Fruit fly (Drosophila melanogaster) whole organism, embryonic: Measurements from ENCODE around the gene Drsl5.

Experiments used
- Atf6 ChIP-seq: fragments of 200-800 bp; sonication (Bioruptor generic); IDR thresholded peaks from 2 replicates; pipeline ENCODE4 v1.3.6; 2022; ENCODE audit warnings: missing biosample characterization, missing genetic modification characterization
- Bgb ChIP-seq: fragments of 200-800 bp; sonication (Bioruptor generic); IDR thresholded peaks from 2 replicates; pipeline ENCODE4 v1.3.6; 2022; ENCODE audit warnings: missing biosample characterization, missing genetic modification characterization; ENCODE audit not compliant: partially characterized antibody
- CG11398 ChIP-seq: fragments of 200-800 bp; sonication (Bioruptor generic); optimal IDR thresholded peaks from 2 replicates; lab custom pipeline; 2016; ENCODE audit warnings: missing biosample characterization, missing genetic modification characterization
- CG17802 ChIP-seq: fragments of 200-800 bp; sonication (Bioruptor generic); optimal IDR thresholded peaks from 2 replicates; lab custom pipeline; 2018; ENCODE audit warnings: missing biosample characterization, mild to moderate bottlenecking, missing genetic modification characterization, moderate library complexity
- CG18262 ChIP-seq: fragments of 200-800 bp; optimal IDR thresholded peaks from 3 replicates; lab custom pipeline; 2019; ENCODE audit warnings: missing biosample characterization, mild to moderate bottlenecking, missing genetic modification characterization, moderate library complexity
- CG42726 ChIP-seq: fragments of 200-800 bp; sonication (Bioruptor generic); IDR thresholded peaks from 2 replicates; pipeline ENCODE4 v1.3.6; 2022; ENCODE audit warnings: missing biosample characterization, missing genetic modification characterization; ENCODE audit not compliant: partially characterized antibody
- CG4282 ChIP-seq: fragments of 200-800 bp; sonication (Bioruptor generic); optimal IDR thresholded peaks from 2 replicates; lab custom pipeline; 2016; ENCODE audit warnings: missing biosample characterization, missing genetic modification characterization
- CG9797 ChIP-seq: fragments of 200-800 bp; sonication (Bioruptor generic); optimal IDR thresholded peaks from 3 replicates; lab custom pipeline; 2018; ENCODE audit warnings: missing biosample characterization, mild to moderate bottlenecking, missing genetic modification characterization
- Dek ChIP-seq: fragments of 200-800 bp; sonication (Bioruptor generic); optimal IDR thresholded peaks from 3 replicates; lab custom pipeline; 2019; ENCODE audit warnings: missing biosample characterization, mild to moderate bottlenecking, missing genetic modification characterization, moderate library complexity
- Dp ChIP-seq: fragments of 200-800 bp; sonication (Bioruptor generic); optimal IDR thresholded peaks from 2 replicates; lab custom pipeline; 2018; ENCODE audit warnings: missing biosample characterization, mild to moderate bottlenecking, missing genetic modification characterization, moderate library complexity
- Ets65A ChIP-seq: fragments of 200-800 bp; sonication (Bioruptor generic); peaks from one replicate; lab custom pipeline; 2016; ENCODE audit warnings: missing biosample characterization, missing genetic modification characterization
- Gsc ChIP-seq: fragments of 200-800 bp; sonication (Bioruptor generic); IDR thresholded peaks from 2 replicates; pipeline ENCODE4 v1.3.6; 2022; ENCODE audit warnings: missing biosample characterization, missing genetic modification characterization
- Med ChIP-seq: fragments of 200-800 bp; sonication (Bioruptor generic); peaks from one replicate; lab custom pipeline; 2016; ENCODE audit warnings: missing biosample characterization, missing genetic modification characterization, mild to moderate bottlenecking, inconsistent platforms, moderate library complexity
- Pdp1 ChIP-seq, 2 experiments: fragments of 200-800 bp; sonication (Bioruptor generic); optimal IDR thresholded peaks; 3 replicates each; lab custom pipeline; 2016; ENCODE audit warnings: missing biosample characterization in 2 of 2, missing genetic modification characterization in 2 of 2, mild to moderate bottlenecking in 1 of 2, moderate library complexity in 1 of 2
- Rfx ChIP-seq: fragments of 200-800 bp; sonication (Bioruptor generic); IDR thresholded peaks from 2 replicates; pipeline ENCODE4 v1.3.6; 2022; ENCODE audit warnings: missing biosample characterization, missing genetic modification characterization
- Usf ChIP-seq: fragments of 200-800 bp; sonication (Bioruptor generic); optimal IDR thresholded peaks from 2 replicates; lab custom pipeline; 2017; ENCODE audit warnings: missing genotype, missing biosample characterization, missing genetic modification characterization
- abd-A ChIP-seq: fragments of 200-800 bp; sonication (Bioruptor generic); optimal IDR thresholded peaks from 3 replicates; lab custom pipeline; 2019; ENCODE audit warnings: missing biosample characterization, mild to moderate bottlenecking, missing genetic modification characterization, moderate library complexity
- amos ChIP-seq: fragments of 200-800 bp; sonication (Bioruptor generic); IDR thresholded peaks from 2 replicates; pipeline ENCODE4 v1.3.6; 2022; ENCODE audit warnings: missing biosample characterization, missing genetic modification characterization; ENCODE audit not compliant: partially characterized antibody
- cad ChIP-seq: fragments of >200 bp; optimal IDR thresholded peaks from 2 replicates; lab custom pipeline; 2017; ENCODE audit warnings: missing biosample characterization, missing genetic modification characterization
- cg ChIP-seq: fragments of 200-800 bp; sonication (Bioruptor generic); optimal IDR thresholded peaks from 3 replicates; lab custom pipeline; 2019; ENCODE audit warnings: missing biosample characterization, mild to moderate bottlenecking, missing genetic modification characterization, moderate library complexity
- chinmo ChIP-seq: fragments of 200-800 bp; sonication (Bioruptor generic); IDR thresholded peaks from 4 replicates; pipeline ENCODE4 v1.3.6; 2022; ENCODE audit warnings: missing biosample characterization, missing genetic modification characterization; ENCODE audit not compliant: partially characterized antibody
- chm ChIP-seq: fragments of 200-800 bp; sonication (Bioruptor generic); IDR thresholded peaks from 2 replicates; pipeline ENCODE4 v1.3.6; 2022; ENCODE audit warnings: missing biosample characterization, missing genetic modification characterization
- crol ChIP-seq: fragments of 200-800 bp; sonication (Bioruptor generic); IDR thresholded peaks from 2 replicates; pipeline ENCODE4 v1.3.6; 2022; ENCODE audit warnings: missing biosample characterization, missing genetic modification characterization
- cwo ChIP-seq: fragments of 200-800 bp; sonication (Bioruptor generic); optimal IDR thresholded peaks from 3 replicates; lab custom pipeline; 2017; ENCODE audit warnings: missing biosample characterization, missing genetic modification characterization, mild to moderate bottlenecking, moderate library complexity, missing genetic modification reagents
- fd3F ChIP-seq: fragments of 200-800 bp; sonication (Bioruptor generic); optimal IDR thresholded peaks from 2 replicates; lab custom pipeline; 2018; ENCODE audit warnings: missing biosample characterization, mild to moderate bottlenecking, missing genetic modification characterization, moderate library complexity
- gcm ChIP-seq: fragments of 200-800 bp; sonication (Bioruptor generic); optimal IDR thresholded peaks from 2 replicates; lab custom pipeline; 2019; ENCODE audit warnings: missing biosample characterization, mild to moderate bottlenecking, missing genetic modification characterization, moderate library complexity
- grau ChIP-seq: fragments of 200-800 bp; optimal IDR thresholded peaks from 3 replicates; lab custom pipeline; 2019; ENCODE audit warnings: missing biosample characterization, mild to moderate bottlenecking, missing genetic modification characterization, moderate library complexity
- inv ChIP-seq: fragments of 200-800 bp; sonication (Bioruptor generic); IDR thresholded peaks from 2 replicates; pipeline ENCODE4 v1.3.6; 2022; ENCODE audit warnings: missing biosample characterization, missing genetic modification characterization; ENCODE audit not compliant: partially characterized antibody
- kni ChIP-seq: fragments of 200-800 bp; sonication (Bioruptor generic); optimal IDR thresholded peaks from 3 replicates; lab custom pipeline; 2017; ENCODE audit warnings: mild to moderate bottlenecking, missing biosample characterization, missing genetic modification reagents, missing genetic modification characterization
- lmd ChIP-seq: fragments of 200-800 bp; sonication (Bioruptor generic); IDR thresholded peaks from 2 replicates; pipeline ENCODE4 v1.3.6; 2022; ENCODE audit warnings: missing biosample characterization, missing genetic modification characterization
- nau ChIP-seq: fragments of 200-800 bp; sonication (Bioruptor generic); optimal IDR thresholded peaks from 3 replicates; lab custom pipeline; 2017; ENCODE audit warnings: missing biosample characterization, mild to moderate bottlenecking, missing genetic modification characterization, missing genetic modification reagents
- oc ChIP-seq: fragments of 200-800 bp; sonication (Bioruptor generic); optimal IDR thresholded peaks from 2 replicates; lab custom pipeline; 2018; ENCODE audit warnings: missing biosample characterization, mild to moderate bottlenecking, missing genetic modification characterization, moderate library complexity
- psq ChIP-seq: fragments of 200-800 bp; sonication (Bioruptor generic); optimal IDR thresholded peaks from 2 replicates; lab custom pipeline; 2017; ENCODE audit warnings: missing biosample characterization, missing genetic modification characterization
- ranshi ChIP-seq: fragments of 200-800 bp; sonication (Bioruptor generic); IDR thresholded peaks from 2 replicates; pipeline ENCODE4 v1.3.6; 2022; ENCODE audit warnings: missing biosample characterization, missing genetic modification characterization
- sc ChIP-seq, 3 experiments: fragments of >200 bp in 2 of 3; fragments of 200-800 bp in 1 of 3; sonication (Bioruptor generic) in 1 of 3; optimal IDR thresholded peaks; 2 replicates in 2 of 3; 3 replicates in 1 of 3; lab custom pipeline; 2017; ENCODE audit warnings: mild to moderate bottlenecking in 1 of 3, missing biosample characterization in 1 of 3, missing genetic modification characterization in 1 of 3, missing genetic modification reagents in 1 of 3
- sna ChIP-seq: fragments of 200-800 bp; sonication (Bioruptor generic); IDR thresholded peaks from 2 replicates; pipeline ENCODE4 v1.3.6; 2022; ENCODE audit warnings: missing biosample characterization, missing genetic modification characterization; ENCODE audit not compliant: partially characterized antibody
- sob ChIP-seq: fragments of 200-800 bp; sonication (Bioruptor generic); IDR thresholded peaks from 2 replicates; pipeline ENCODE4 v1.3.6; 2022; ENCODE audit warnings: missing biosample characterization, missing genetic modification characterization
- tna ChIP-seq: fragments of 200-800 bp; sonication (Bioruptor generic); IDR thresholded peaks from 2 replicates; pipeline ENCODE4 v1.3.6; 2022; ENCODE audit warnings: missing biosample characterization, missing genetic modification characterization; ENCODE audit not compliant: partially characterized antibody
- vnd ChIP-seq: fragments of 200-800 bp; sonication (Bioruptor generic); IDR thresholded peaks from 3 replicates; pipeline ENCODE4 v1.3.6; 2022; ENCODE audit warnings: missing biosample characterization, missing genetic modification characterization; ENCODE audit not compliant: partially characterized antibody
- vvl ChIP-seq: fragments of 200-800 bp; sonication (Bioruptor generic); IDR thresholded peaks from 2 replicates; pipeline ENCODE4 v1.3.6; 2022; ENCODE audit warnings: missing biosample characterization, missing genetic modification characterization
- wdn ChIP-seq: fragments of 200-800 bp; sonication (Bioruptor generic); IDR thresholded peaks from 2 replicates; pipeline ENCODE4 v1.3.6; 2022; ENCODE audit warnings: missing biosample characterization, missing genetic modification characterization

Gene Drsl5

dm6 chr3L:3336368-3337164 lies 20.0 kb downstream of the Drsl5 start, which contains the start of the genes Drsl6 and kst (continued):
- TF ChIP-seq fd3F (GFP tag; lab: Kevin White, UChicago) (no peak), Gsc (GFP tag; lab: Robert Waterston, UW) (no peak), sna (no peak), Bgb (GFP tag; lab: Robert Waterston, UW) (peak; percentile 72), CG11398 (GFP tag; lab: Kevin White, UChicago) (peak; percentile 41), wdn (GFP tag; lab: Robert Waterston, UW) (no peak), Dp (GFP tag; lab: Kevin White, UChicago) (peak; percentile 87), Usf (GFP tag; lab: Kevin White, UChicago) (no peak), sc (optimal IDR thresholded peaks at IDR 0.05; lab: Kevin White, UChicago) (no peak), sc (GFP tag; optimal IDR thresholded peaks at IDR 0.05; lab: Kevin White, UChicago) (no peak)

dm6 chr3L:3337345-3337928 lies 20.9 kb downstream of the Drsl5 start:
- TF ChIP-seq Rfx (GFP tag; lab: Robert Waterston, UW) (no peak), CG4282 (GFP tag; lab: Kevin White, UChicago) (no peak), Med (GFP tag; lab: Kevin White, UChicago) (peak; percentile 9), chm (GFP tag; lab: Robert Waterston, UW) (0 out of 2 replicates have a peak, but pooled peaks have one; percentile 50), abd-A (tag; lab: Kevin White, UChicago) (no peak), cad (GFP tag; lab: Kevin White, UChicago) (peak; percentile 4), psq (GFP tag; lab: Kevin White, UChicago) (peak; percentile 88), Ets65A (GFP tag; lab: Kevin White, UChicago) (peak; percentile 69), vnd (GFP tag; lab: Robert Waterston, UW) (no peak), cg (peak; percentile 54)

dm6 chr3L:3338028-3338855 lies 21.7 kb downstream of the Drsl5 start:
- TF ChIP-seq CG42726 (GFP tag; lab: Robert Waterston, UW): 0 out of 2 replicates have a peak, but pooled peaks have one; percentile 19
- no peak for TF ChIP-seq nau
- TF ChIP-seq ranshi (GFP tag; lab: Robert Waterston, UW): no peak
- TF ChIP-seq grau (tag; lab: Kevin White, UChicago): peak; percentile 34
- TF ChIP-seq cwo: no peak
- no peak for TF ChIP-seq Pdp1 (GFP tag; optimal IDR thresholded peaks at IDR 0.05; lab: Kevin White, UChicago)
- TF ChIP-seq CG9797 (GFP tag; lab: Kevin White, UChicago): no peak
- no peak for TF ChIP-seq sob (GFP tag; lab: Robert Waterston, UW)
- no peak for TF ChIP-seq Usf (GFP tag; lab: Kevin White, UChicago)
- peak; percentile 15; the same call in 1 of the 2 replicates for TF ChIP-seq tna (GFP tag; lab: Robert Waterston, UW)
- no peak for TF ChIP-seq amos
- peak; percentile 54 for TF ChIP-seq cad (GFP tag; lab: Kevin White, UChicago)
- peak; percentile 66 for TF ChIP-seq Med (GFP tag; lab: Kevin White, UChicago)
- TF ChIP-seq kni (GFP tag; lab: Kevin White, UChicago): peak; percentile 29
- no peak for TF ChIP-seq Dek (tag; lab: Kevin White, UChicago)
- TF ChIP-seq Ets65A (GFP tag; lab: Kevin White, UChicago): peak; percentile 67
- no peak for TF ChIP-seq inv (GFP tag; lab: Robert Waterston, UW)
- TF ChIP-seq chinmo (GFP tag; lab: Robert Waterston, UW): peak; percentile 77; the same call in 2 of the 4 replicates
- no peak for TF ChIP-seq CG18262 (tag; lab: Kevin White, UChicago)
- 0 out of 2 replicates have a peak, but pooled peaks have one; percentile 7 for TF ChIP-seq vvl (GFP tag; lab: Robert Waterston, UW)
- peak; percentile 62 for TF ChIP-seq CG17802 (tag; lab: Kevin White, UChicago)
- TF ChIP-seq gcm (GFP tag; lab: Kevin White, UChicago): no peak
- peak; percentile 75 for TF ChIP-seq oc (tag; lab: Kevin White, UChicago)
- peak; percentile 78 for TF ChIP-seq crol
- no peak for TF ChIP-seq Atf6 (GFP tag; lab: Robert Waterston, UW)
- TF ChIP-seq lmd (GFP tag; lab: Robert Waterston, UW): no peak
